Worm (Caenorhabditis elegans) whole organism, mixed stage, embryonic: ENCODE data around the gene C26H9A.4.

Experiments used
- nhr-237 ChIP-seq: fragments of 150-350 bp; optimal IDR thresholded peaks from 2 replicates; lab custom pipeline; 2014; ENCODE audit warnings: missing biosample characterization, missing genetic modification characterization
- nhr-28 ChIP-seq: fragments of 150-350 bp; optimal IDR thresholded peaks from 2 replicates; lab custom pipeline; 2014; ENCODE audit warnings: missing biosample characterization, missing genetic modification characterization
- unc-62 ChIP-seq: fragments of 150-350 bp; optimal IDR thresholded peaks from 2 replicates; lab custom pipeline; 2014; ENCODE audit warnings: missing biosample characterization, missing genetic modification reagents, missing genetic modification characterization

ce11 chrIV:12632430-12632829 is 20.8 kb upstream of the C26H9A.4 start:
- TF ChIP-seq nhr-28 (tag; lab: Kevin White, UChicago) = no peak
- TF ChIP-seq nhr-237 (tag; lab: Kevin White, UChicago) = no peak
- no peak for TF ChIP-seq unc-62
